Fruit fly (Drosophila melanogaster) whole organism, embryonic: ENCODE measurements around the gene smash.

ENCODE experiments used
- BEAF-32 ChIP-seq: fragments of 200-800 bp; sonication (Bioruptor generic); optimal IDR thresholded peaks from 3 replicates; lab custom pipeline; 2017; ENCODE audit warnings: missing biosample characterization, missing genetic modification characterization, mild to moderate bottlenecking, moderate library complexity, missing genetic modification reagents
- BtbVII ChIP-seq: fragments of 200-800 bp; sonication (Bioruptor generic); optimal IDR thresholded peaks from 3 replicates; lab custom pipeline; 2017; ENCODE audit warnings: missing biosample characterization, mild to moderate bottlenecking, missing genetic modification characterization
- CG10267 ChIP-seq: fragments of 200-800 bp; sonication (Bioruptor generic); optimal IDR thresholded peaks from 2 replicates; lab custom pipeline; 2018; ENCODE audit warnings: missing biosample characterization, mild to moderate bottlenecking, missing genetic modification characterization, moderate library complexity
- CG11695 ChIP-seq: fragments of 200-800 bp; sonication (Bioruptor generic); IDR thresholded peaks from 3 replicates; pipeline ENCODE4 v1.3.6; 2022; ENCODE audit warnings: missing biosample characterization, missing genetic modification characterization
- CG12155 ChIP-seq: fragments of 200-800 bp; sonication (Bioruptor generic); optimal IDR thresholded peaks from 3 replicates; lab custom pipeline; 2016; ENCODE audit warnings: missing biosample characterization, missing genetic modification characterization
- CG12391 ChIP-seq: fragments of 200-800 bp; sonication (Bioruptor generic); optimal IDR thresholded peaks from 3 replicates; lab custom pipeline; 2018; ENCODE audit warnings: missing biosample characterization, mild to moderate bottlenecking, missing genetic modification characterization, moderate library complexity
- CG14050 ChIP-seq: fragments of 200-800 bp; sonication (Bioruptor generic); IDR thresholded peaks from 3 replicates; pipeline ENCODE4 v1.3.6; 2022; ENCODE audit warnings: missing biosample characterization, missing genetic modification characterization
- CG14965 ChIP-seq: fragments of 200-800 bp; sonication (Bioruptor generic); optimal IDR thresholded peaks from 2 replicates; lab custom pipeline; 2016; ENCODE audit warnings: missing biosample characterization, missing genetic modification characterization, borderline replicate concordance
- CG2678 ChIP-seq: fragments of 200-800 bp; sonication (Bioruptor generic); optimal IDR thresholded peaks from 3 replicates; lab custom pipeline; 2019; ENCODE audit warnings: missing biosample characterization, mild to moderate bottlenecking, missing genetic modification characterization, moderate library complexity
- CG32532 ChIP-seq: fragments of 200-800 bp; sonication (Bioruptor generic); IDR thresholded peaks from 2 replicates; pipeline ENCODE4 v1.3.6; 2022; ENCODE audit warnings: missing biosample characterization, missing genetic modification characterization
- CG3995 ChIP-seq: fragments of 200-800 bp; sonication (Bioruptor generic); optimal IDR thresholded peaks from 3 replicates; lab custom pipeline; 2016; ENCODE audit warnings: missing biosample characterization, missing genetic modification characterization
- CG43689 ChIP-seq: fragments of 200-800 bp; sonication (Bioruptor generic); IDR thresholded peaks from 2 replicates; pipeline ENCODE4 v1.3.6; 2022; ENCODE audit warnings: missing biosample characterization, missing genetic modification characterization
- CG4730 ChIP-seq: fragments of 200-800 bp; sonication (Bioruptor generic); IDR thresholded peaks from 2 replicates; pipeline ENCODE4 v1.3.6; 2022; ENCODE audit warnings: missing biosample characterization, missing genetic modification characterization
- CG6683 ChIP-seq: fragments of 200-800 bp; sonication (Bioruptor generic); optimal IDR thresholded peaks from 2 replicates; lab custom pipeline; 2017; ENCODE audit warnings: missing biosample characterization, mild to moderate bottlenecking, missing genetic modification characterization, missing genetic modification reagents
- CG7372 ChIP-seq: fragments of 200-800 bp; sonication (Bioruptor generic); IDR thresholded peaks from 2 replicates; pipeline ENCODE4 v1.3.6; 2022; ENCODE audit warnings: missing biosample characterization, missing genetic modification characterization
- CHES-1-like ChIP-seq: fragments of 200-800 bp; sonication (Bioruptor generic); optimal IDR thresholded peaks from 2 replicates; lab custom pipeline; 2016; ENCODE audit warnings: missing biosample characterization, missing genetic modification characterization
- CkIIα-i1 ChIP-seq: fragments of 200-800 bp; sonication (Bioruptor generic); IDR thresholded peaks from 2 replicates; pipeline ENCODE4 v1.3.6; 2022; ENCODE audit warnings: missing biosample characterization, missing genetic modification characterization
- Dip2 ChIP-seq: fragments of 200-800 bp; sonication (Bioruptor generic); IDR thresholded peaks from 2 replicates; pipeline ENCODE4 v1.3.6; 2022; ENCODE audit warnings: missing biosample characterization, missing genetic modification characterization
- HHEX ChIP-seq: fragments of 200-800 bp; sonication (Bioruptor generic); optimal IDR thresholded peaks from 3 replicates; lab custom pipeline; 2017; ENCODE audit warnings: missing biosample characterization, mild to moderate bottlenecking, missing genetic modification characterization, missing genetic modification reagents
- HLH3B ChIP-seq: fragments of 200-800 bp; sonication (Bioruptor generic); IDR thresholded peaks from 2 replicates; pipeline ENCODE4 v1.3.6; 2022; ENCODE audit warnings: missing biosample characterization, missing genetic modification characterization
- HLHmδ ChIP-seq: fragments of 200-800 bp; sonication (Bioruptor generic); optimal IDR thresholded peaks from 2 replicates; lab custom pipeline; 2018; ENCODE audit warnings: missing biosample characterization, mild to moderate bottlenecking, missing genetic modification characterization, moderate library complexity
- Hsf ChIP-seq: fragments of 200-800 bp; sonication (Bioruptor generic); optimal IDR thresholded peaks from 3 replicates; lab custom pipeline; 2016; ENCODE audit warnings: missing biosample characterization, missing genetic modification characterization
- Nf-YA ChIP-seq: fragments of 200-800 bp; sonication (Bioruptor generic); IDR thresholded peaks from 2 replicates; pipeline ENCODE4 v1.3.6; 2022; ENCODE audit warnings: missing biosample characterization, missing genetic modification characterization
- Nf-YC ChIP-seq: fragments of 200-800 bp; optimal IDR thresholded peaks from 3 replicates; lab custom pipeline; 2019; ENCODE audit warnings: missing biosample characterization, mild to moderate bottlenecking, missing genetic modification characterization, moderate library complexity
- NfI ChIP-seq: fragments of 200-800 bp; sonication (Bioruptor generic); optimal IDR thresholded peaks from 3 replicates; lab custom pipeline; 2018; ENCODE audit warnings: missing biosample characterization, mild to moderate bottlenecking, missing genetic modification characterization, moderate library complexity
- Optix ChIP-seq: fragments of 200-800 bp; sonication (Bioruptor generic); IDR thresholded peaks from 3 replicates; pipeline ENCODE4 v1.3.6; 2022; ENCODE audit warnings: missing biosample characterization, missing genetic modification characterization
- Six4 ChIP-seq: fragments of 200-800 bp; sonication (Bioruptor generic); optimal IDR thresholded peaks from 2 replicates; lab custom pipeline; 2016; ENCODE audit warnings: missing biosample characterization, missing genetic modification characterization
- ase ChIP-seq: fragments of 200-800 bp; sonication (Bioruptor generic); IDR thresholded peaks from 3 replicates; pipeline ENCODE4 v1.3.6; 2022; ENCODE audit warnings: missing biosample characterization, missing genetic modification characterization
- btn ChIP-seq: fragments of 200-800 bp; sonication (Bioruptor generic); optimal IDR thresholded peaks from 2 replicates; lab custom pipeline; 2016; ENCODE audit warnings: missing biosample characterization, missing genetic modification characterization
- cas ChIP-seq: fragments of 200-800 bp; sonication (Bioruptor generic); IDR thresholded peaks from 2 replicates; pipeline ENCODE4 v1.3.6; 2022; ENCODE audit warnings: missing biosample characterization, missing genetic modification characterization
- chif ChIP-seq, 2 experiments: fragments of 200-800 bp; sonication (Bioruptor generic); optimal IDR thresholded peaks; 3 replicates each; lab custom pipeline; 2016; ENCODE audit warnings: missing biosample characterization in 2 of 2, missing genetic modification characterization in 2 of 2
- chinmo ChIP-seq: fragments of 200-800 bp; sonication (Bioruptor generic); IDR thresholded peaks from 4 replicates; pipeline ENCODE4 v1.3.6; 2022; ENCODE audit warnings: missing biosample characterization, missing genetic modification characterization; ENCODE audit not compliant: partially characterized antibody
- chn ChIP-seq: fragments of 200-800 bp; sonication (Bioruptor generic); optimal IDR thresholded peaks from 2 replicates; lab custom pipeline; 2016; ENCODE audit warnings: missing biosample characterization, missing genetic modification characterization
- dm ChIP-seq: fragments of 200-800 bp; sonication (Bioruptor generic); optimal IDR thresholded peaks from 3 replicates; lab custom pipeline; 2016; ENCODE audit warnings: missing biosample characterization, missing genetic modification characterization
- ewg ChIP-seq: fragments of 200-800 bp; sonication (Bioruptor generic); optimal IDR thresholded peaks from 3 replicates; lab custom pipeline; 2017; ENCODE audit warnings: mild to moderate bottlenecking, missing biosample characterization, missing genetic modification reagents, missing genetic modification characterization
- gsb-n ChIP-seq: fragments of 200-800 bp; sonication (Bioruptor generic); optimal IDR thresholded peaks from 3 replicates; lab custom pipeline; 2018; ENCODE audit warnings: missing biosample characterization, mild to moderate bottlenecking, missing genetic modification characterization
- h ChIP-seq: fragments of >200 bp; optimal IDR thresholded peaks from 2 replicates; lab custom pipeline; 2017
- hbn ChIP-seq: fragments of 200-800 bp; sonication (Bioruptor generic); IDR thresholded peaks from 2 replicates; pipeline ENCODE4 v1.3.6; 2022; ENCODE audit warnings: missing biosample characterization, missing genetic modification characterization; ENCODE audit not compliant: partially characterized antibody
- hkb ChIP-seq, 2 experiments: fragments of 200-800 bp in 1 of 2; fragments of >200 bp in 1 of 2; sonication (Bioruptor generic) in 1 of 2; IDR thresholded peaks in 1 of 2; optimal IDR thresholded peaks in 1 of 2; 2 replicates each; pipeline versions ENCODE4 v1.3.6 to Lab custom; 2017 to 2022; ENCODE audit warnings: missing biosample characterization in 1 of 2, missing genetic modification characterization in 1 of 2
- lilli ChIP-seq: fragments of 200-800 bp; sonication (Bioruptor generic); optimal IDR thresholded peaks from 3 replicates; lab custom pipeline; 2016; ENCODE audit warnings: missing biosample characterization, missing genetic modification characterization
- mam ChIP-seq: fragments of 200-800 bp; sonication (Bioruptor generic); optimal IDR thresholded peaks from 3 replicates; lab custom pipeline; 2016; ENCODE audit warnings: missing biosample characterization, missing genetic modification characterization
- pfk ChIP-seq: fragments of 200-800 bp; sonication (Bioruptor generic); optimal IDR thresholded peaks from 2 replicates; lab custom pipeline; 2018; ENCODE audit warnings: missing biosample characterization, mild to moderate bottlenecking, missing genetic modification characterization, moderate library complexity
- phol ChIP-seq: fragments of 200-800 bp; sonication (Bioruptor generic); optimal IDR thresholded peaks from 3 replicates; lab custom pipeline; 2018; ENCODE audit warnings: missing biosample characterization, mild to moderate bottlenecking, missing genetic modification characterization, moderate library complexity
- ranshi ChIP-seq: fragments of 200-800 bp; sonication (Bioruptor generic); IDR thresholded peaks from 2 replicates; pipeline ENCODE4 v1.3.6; 2022; ENCODE audit warnings: missing biosample characterization, missing genetic modification characterization
- schlank ChIP-seq: fragments of 200-800 bp; sonication (Bioruptor generic); optimal IDR thresholded peaks from 2 replicates; lab custom pipeline; 2018; ENCODE audit warnings: missing biosample characterization, mild to moderate bottlenecking, missing genetic modification characterization
- sens ChIP-seq: fragments of 200-800 bp; sonication (Bioruptor generic); peaks from one replicate; lab custom pipeline; 2016; ENCODE audit warnings: missing biosample characterization, missing genetic modification characterization
- sqz ChIP-seq: fragments of 200-800 bp; sonication (Bioruptor generic); optimal IDR thresholded peaks from 3 replicates; lab custom pipeline; 2018; ENCODE audit warnings: missing biosample characterization, mild to moderate bottlenecking, missing genetic modification characterization
- tin ChIP-seq: fragments of 200-800 bp; sonication (Bioruptor generic); optimal IDR thresholded peaks from 3 replicates; lab custom pipeline; 2016; ENCODE audit warnings: missing biosample characterization, missing genetic modification characterization
- toy ChIP-seq: fragments of 200-800 bp; sonication (Bioruptor generic); IDR thresholded peaks from 2 replicates; pipeline ENCODE4 v1.3.6; 2022; ENCODE audit warnings: missing biosample characterization, missing genetic modification characterization
- vvl ChIP-seq: fragments of 200-800 bp; sonication (Bioruptor generic); IDR thresholded peaks from 2 replicates; pipeline ENCODE4 v1.3.6; 2022; ENCODE audit warnings: missing biosample characterization, missing genetic modification characterization

The smash gene

dm6 chr3R:4654557-4655273, 4.7 kb upstream of the smash start, which contains the start of gene spartin (continued):
- peak in 1 of 2 experiments; percentile 16 for TF ChIP-seq chif (GFP tag; optimal IDR thresholded peaks at IDR 0.05; lab: Kevin White, UChicago)
- no peak for TF ChIP-seq btn
- TF ChIP-seq BEAF-32 (GFP tag; lab: Kevin White, UChicago): peak; percentile 8
- no peak for TF ChIP-seq CG6683 (GFP tag; lab: Kevin White, UChicago)
- no peak for TF ChIP-seq ase (GFP tag; lab: Robert Waterston, UW)
- no peak for TF ChIP-seq ewg (GFP tag; lab: Kevin White, UChicago)
- peak; percentile 36; the same call in 1 of the 2 replicates for TF ChIP-seq CG32532 (GFP tag; lab: Robert Waterston, UW)
- TF ChIP-seq Six4 (GFP tag; lab: Kevin White, UChicago): no peak
- no peak for TF ChIP-seq h (lab: Kevin White, UChicago)
- no peak for TF ChIP-seq HLHmδ
- TF ChIP-seq CG43689 (GFP tag; lab: Robert Waterston, UW): no peak
- peak; percentile 79 for TF ChIP-seq sens (GFP tag; lab: Kevin White, UChicago)
- no peak for TF ChIP-seq CG14050 (GFP tag; lab: Robert Waterston, UW)
- no peak for TF ChIP-seq sqz (GFP tag; lab: Kevin White, UChicago)
- TF ChIP-seq toy (GFP tag; lab: Robert Waterston, UW): no peak
- peak; percentile 9 for TF ChIP-seq chn
- no peak for TF ChIP-seq CG4730 (GFP tag; lab: Robert Waterston, UW)
- 0 out of 2 replicates have a peak, but pooled peaks have one; percentile 22 for TF ChIP-seq hbn (GFP tag; lab: Robert Waterston, UW)
- TF ChIP-seq chinmo (GFP tag; lab: Robert Waterston, UW): no peak
- TF ChIP-seq dm (GFP tag; lab: Kevin White, UChicago): no peak
- no peak for TF ChIP-seq CHES-1-like
- peak; percentile 55 for TF ChIP-seq tin (GFP tag; lab: Kevin White, UChicago)
- no peak for TF ChIP-seq ranshi (GFP tag; lab: Robert Waterston, UW)
- peak; percentile 14 for TF ChIP-seq Nf-YC (tag; lab: Kevin White, UChicago)
- TF ChIP-seq CG10267 (tag; lab: Kevin White, UChicago): peak; percentile 4
- TF ChIP-seq HHEX: no peak
- TF ChIP-seq lilli (GFP tag; lab: Kevin White, UChicago): peak; percentile 64
- TF ChIP-seq CG14965: no peak
- TF ChIP-seq mam (GFP tag; lab: Kevin White, UChicago): no peak
- no peak for TF ChIP-seq CG7372 (GFP tag; lab: Robert Waterston, UW)
- peak; percentile 58 for TF ChIP-seq vvl (GFP tag; lab: Robert Waterston, UW)
- no peak for TF ChIP-seq CkIIα-i1 (GFP tag; lab: Robert Waterston, UW)
- TF ChIP-seq Nf-YA (GFP tag; lab: Robert Waterston, UW): no peak
- TF ChIP-seq gsb-n (tag; lab: Kevin White, UChicago): peak; percentile 38
- no peak for TF ChIP-seq CG12155 (GFP tag; lab: Kevin White, UChicago)
- peak; percentile 31 for TF ChIP-seq phol (tag; lab: Kevin White, UChicago)
- TF ChIP-seq pfk (GFP tag; lab: Kevin White, UChicago): no peak
- TF ChIP-seq BtbVII (GFP tag; lab: Kevin White, UChicago): no peak
- no peak for TF ChIP-seq Optix (GFP tag; lab: Robert Waterston, UW)
- peak; percentile 10 for TF ChIP-seq CG12391 (tag; lab: Kevin White, UChicago)
- no peak for TF ChIP-seq CG11695 (GFP tag; lab: Robert Waterston, UW)
- TF ChIP-seq hkb (optimal IDR thresholded peaks at IDR 0.05; lab: Kevin White, UChicago): no peak
- TF ChIP-seq hkb (GFP tag; IDR thresholded peaks at IDR 0.05; lab: Robert Waterston, UW): peak; percentile 30; the same call in 1 of the 2 replicates
- TF ChIP-seq NfI (GFP tag; lab: Kevin White, UChicago): peak; percentile 25
- TF ChIP-seq CG2678: no peak
- TF ChIP-seq cas (GFP tag; lab: Robert Waterston, UW): no peak
- no peak for TF ChIP-seq HLH3B (GFP tag; lab: Robert Waterston, UW)
- TF ChIP-seq Hsf (GFP tag; lab: Kevin White, UChicago): peak; percentile 26
- TF ChIP-seq schlank (tag; lab: Kevin White, UChicago): no peak
- no peak for TF ChIP-seq Dip2 (GFP tag; lab: Robert Waterston, UW)
- TF ChIP-seq CG3995: no peak
